Worm (Caenorhabditis elegans): ENCODE data around the gene F40F8.1.

DNA sequence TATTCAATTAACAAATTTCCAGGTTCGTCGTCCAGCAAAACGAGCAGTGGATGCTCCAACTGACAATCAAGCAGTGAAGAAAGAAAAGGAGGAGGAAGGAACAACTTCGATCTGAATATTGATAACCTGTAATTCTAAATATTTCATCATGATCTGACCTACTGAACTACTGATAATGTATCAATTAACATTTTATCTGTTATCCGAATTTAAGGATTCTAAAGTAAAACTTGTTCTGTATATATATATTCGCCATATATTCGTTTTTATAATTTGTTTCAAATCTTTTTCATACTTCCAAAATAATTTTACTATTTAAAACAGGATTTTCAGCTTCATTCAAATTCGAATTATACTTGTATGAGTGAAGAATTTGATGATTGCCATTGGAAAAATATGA lies 19.6 kb upstream of the F40F8.1 start, which contains the start of gene apc-17:
- TF ChIP-seq ama-1 (optimal IDR thresholded peaks at IDR 0.05) = no peak
- no peak for TF ChIP-seq scrt-1 (GFP tag; IDR thresholded peaks at IDR 0.05)
- no peak for TF ChIP-seq aly-1 (tag; optimal IDR thresholded peaks at IDR 0.05)
- TF ChIP-seq pes-1 (GFP tag; IDR thresholded peaks at IDR 0.05) = no peak
- no peak for TF ChIP-seq B0310.2 (tag; optimal IDR thresholded peaks at IDR 0.05)
- no peak for TF ChIP-seq tbx-37 (GFP tag; conservative IDR thresholded peaks at IDR 0.05)
- TF ChIP-seq ceh-13 (GFP tag; optimal IDR thresholded peaks at IDR 0.05) = no peak
- TF ChIP-seq hmg-4 (GFP tag; optimal IDR thresholded peaks at IDR 0.05) = no peak
- TF ChIP-seq hnd-1 (tag; optimal IDR thresholded peaks at IDR 0.05) = no peak
- TF ChIP-seq tbx-11 (GFP tag; IDR thresholded peaks at IDR 0.05) = no peak
- no peak for TF ChIP-seq ceh-36 (tag; optimal IDR thresholded peaks at IDR 0.05)
- no peak for TF ChIP-seq tra-4 (tag; optimal IDR thresholded peaks at IDR 0.05)
- no peak for TF ChIP-seq F13C5.2 (tag; optimal IDR thresholded peaks at IDR 0.05)

Measured in whole organism, early embryonic.